Worm (Caenorhabditis elegans) whole organism, late embryonic: Measurements from ENCODE around the gene rps-2.

Experiments used
- C08G9.2 ChIP-seq: sonication (generic microtip); optimal IDR thresholded peaks from 2 replicates; lab custom pipeline; 2016; ENCODE audit warnings: mild to moderate bottlenecking, missing genetic modification characterization, moderate library complexity, missing compliant biosample characterization
- F13H6.1 ChIP-seq: sonication (generic microtip); optimal IDR thresholded peaks from 2 replicates; lab custom pipeline; 2016; ENCODE audit warnings: missing genetic modification characterization, missing compliant biosample characterization
- ama-1 ChIP-seq: fragments of 150-350 bp; optimal IDR thresholded peaks from 2 replicates; lab custom pipeline; 2014
- lim-6 ChIP-seq: sonication (generic microtip); optimal IDR thresholded peaks from 2 replicates; lab custom pipeline; 2016; ENCODE audit warnings: missing genetic modification characterization, missing compliant biosample characterization
- nfya-1 ChIP-seq: sonication (generic microtip); optimal IDR thresholded peaks from 2 replicates; lab custom pipeline; 2017; ENCODE audit warnings: missing genetic modification characterization, mild to moderate bottlenecking, missing compliant biosample characterization, antibody characterized with exemption, moderate library complexity
- nhr-11 ChIP-seq: fragments of 150-350 bp; optimal IDR thresholded peaks from 2 replicates; lab custom pipeline; 2014; ENCODE audit warnings: missing biosample characterization, missing genetic modification characterization
- npax-4 ChIP-seq: sonication (generic microtip); optimal IDR thresholded peaks from 2 replicates; lab custom pipeline; 2016; ENCODE audit warnings: missing genetic modification characterization, missing compliant biosample characterization
- odd-2 ChIP-seq: sonication (generic microtip); optimal IDR thresholded peaks from 2 replicates; lab custom pipeline; 2017; ENCODE audit warnings: antibody characterized with exemption, mild to moderate bottlenecking, missing genetic modification characterization, missing compliant biosample characterization
- pqm-1 ChIP-seq: sonication (generic microtip); optimal IDR thresholded peaks from 2 replicates; lab custom pipeline; 2016; ENCODE audit warnings: missing genetic modification characterization, missing compliant biosample characterization
- sdc-2 ChIP-seq: sonication (generic microtip); optimal IDR thresholded peaks from 2 replicates; lab custom pipeline; 2016; ENCODE audit warnings: missing genotype, missing genetic modification characterization, missing compliant biosample characterization
- ttx-3 ChIP-seq: sonication (generic microtip); optimal IDR thresholded peaks from 2 replicates; lab custom pipeline; 2016; ENCODE audit warnings: missing genetic modification reagents, missing genetic modification characterization, missing compliant biosample characterization
- unc-55 ChIP-seq: sonication (generic microtip); optimal IDR thresholded peaks from 2 replicates; lab custom pipeline; 2017; ENCODE audit warnings: missing biosample characterization, missing genetic modification reagents, missing genetic modification characterization

DNA sequence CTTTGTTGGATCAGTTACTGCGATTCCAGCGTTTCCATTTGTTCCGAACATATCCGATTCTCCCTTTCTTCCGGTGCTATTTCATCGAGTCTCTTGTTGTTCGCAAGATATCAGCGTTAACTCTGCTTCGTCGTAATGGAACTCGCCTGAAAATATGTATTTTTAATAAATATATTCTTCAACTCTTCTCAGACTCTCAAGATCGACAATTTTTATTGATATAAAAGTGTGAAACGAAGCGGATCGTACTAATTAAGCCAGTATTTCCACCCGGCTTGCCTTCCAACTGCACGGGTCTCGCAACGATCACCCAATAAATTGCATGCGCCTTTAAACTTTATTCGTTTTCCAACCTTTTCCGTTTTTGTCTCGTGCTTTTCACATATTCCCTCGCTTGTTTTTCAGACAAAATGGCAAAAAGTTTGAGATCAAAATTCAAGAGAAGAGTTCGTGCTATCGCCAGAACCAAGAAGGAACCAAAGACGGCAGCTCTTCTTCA lies 2.2 kb downstream of the rps-2 start, which contains the start of the genes xpo-3 and C49H3.3:
- TF ChIP-seq sdc-2 (tag; lab: Kevin White, UChicago): no peak
- no peak for TF ChIP-seq unc-55 (GFP tag; lab: Kevin White, UChicago)
- no peak for TF ChIP-seq ama-1
- TF ChIP-seq odd-2: no peak
- no peak for TF ChIP-seq nhr-11 (tag; lab: Kevin White, UChicago)
- TF ChIP-seq nfya-1 (tag; lab: Kevin White, UChicago): no peak
- TF ChIP-seq C08G9.2 (tag; lab: Kevin White, UChicago): no peak
- no peak for TF ChIP-seq ttx-3
- no peak for TF ChIP-seq F13H6.1
- TF ChIP-seq pqm-1 (tag; lab: Kevin White, UChicago): no peak
- no peak for TF ChIP-seq npax-4 (tag; lab: Kevin White, UChicago)
- no peak for TF ChIP-seq lim-6 (tag; lab: Kevin White, UChicago)
